ENCODE assay signal across 5 worm cellular contexts in the genomic region with DNA sequence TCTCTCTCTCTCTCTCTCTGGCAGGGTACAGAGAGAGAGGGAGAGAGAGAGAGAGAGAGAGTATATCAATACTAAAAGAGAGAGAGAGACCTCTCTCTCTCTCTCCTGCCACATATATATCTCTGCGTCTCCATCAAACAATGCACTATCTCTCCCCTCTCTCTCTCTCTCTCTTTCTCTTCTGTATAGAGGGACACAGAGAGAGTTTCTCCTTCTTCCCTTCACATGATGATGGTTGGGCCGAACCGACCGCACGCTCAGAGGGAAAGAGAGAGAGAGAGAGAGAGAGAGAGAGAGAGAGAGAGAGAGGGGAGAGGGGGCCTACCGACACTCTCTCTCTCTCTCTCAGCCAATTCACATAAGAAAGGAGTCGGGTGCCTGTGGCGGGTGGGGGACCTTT.
TF ChIP-seq lines count a peak whose summit lies in the region.

No protein-coding gene starts in this region.

TF ChIP-seq in whole organism, L1 larva, 84 proteins besides CTCF, POLR2A, EP300 and RAD21 (continues in another document):
- TF ChIP-seq lir-3 (tag; optimal IDR thresholded peaks at IDR 0.05; lab: Kevin White, UChicago; ENCODE audit: poor library complexity) (no peak), nhr-85 (tag; lab: Kevin White, UChicago) (peak; percentile 98), nhr-77 (tag; optimal IDR thresholded peaks at IDR 0.05; lab: Kevin White, UChicago) (no peak), lin-35 (GFP tag; optimal IDR thresholded peaks at IDR 0.05; lab: Kevin White, UChicago) (peak; percentile 54 to 70), nhr-11 (tag; optimal IDR thresholded peaks at IDR 0.05; lab: Kevin White, UChicago) (peak; percentile 47), nhr-237 (tag; optimal IDR thresholded peaks at IDR 0.05; lab: Kevin White, UChicago) (no peak), unc-86 (tag; optimal IDR thresholded peaks at IDR 0.05; lab: Kevin White, UChicago) (peak; percentile 33), fkh-4 (tag; optimal IDR thresholded peaks at IDR 0.05; lab: Kevin White, UChicago; ENCODE audit: borderline replicate concordance) (no peak), nhr-84 (tag; optimal IDR thresholded peaks at IDR 0.05; lab: Kevin White, UChicago) (no peak), mdl-1 (tag; optimal IDR thresholded peaks at IDR 0.05; lab: Kevin White, UChicago) (peak in 1 of 2 experiments; percentile 22), lin-39 (tag; optimal IDR thresholded peaks at IDR 0.05; lab: Kevin White, UChicago) (peak; percentile 12), ets-5 (GFP tag; IDR thresholded peaks at IDR 0.05; lab: Robert Waterston, UW) (no peak), hlh-4 (tag; optimal IDR thresholded peaks at IDR 0.05; lab: Kevin White, UChicago) (no peak), fkh-8 (tag; optimal IDR thresholded peaks at IDR 0.05; lab: Kevin White, UChicago) (no peak), vab-15 (tag; optimal IDR thresholded peaks at IDR 0.05; lab: Kevin White, UChicago) (no peak), ceh-88 (GFP tag; IDR thresholded peaks at IDR 0.05; lab: Robert Waterston, UW) (no peak), nhr-12 (tag; optimal IDR thresholded peaks at IDR 0.05; lab: Kevin White, UChicago) (no peak)

TF ChIP-seq in whole organism, L3 larva, 47 proteins besides CTCF, POLR2A, EP300 and RAD21 (continues in another document):
- TF ChIP-seq fkh-10 (GFP tag; optimal IDR thresholded peaks at IDR 0.05; lab: Kevin White, UChicago) (no peak), ztf-4 (tag; optimal IDR thresholded peaks at IDR 0.05; lab: Kevin White, UChicago) (no peak), unc-39 (tag; optimal IDR thresholded peaks at IDR 0.05; lab: Kevin White, UChicago) (no peak), tbx-2 (tag; optimal IDR thresholded peaks at IDR 0.05; lab: Kevin White, UChicago) (peak; percentile 54), lin-39 (tag; optimal IDR thresholded peaks at IDR 0.05; lab: Kevin White, UChicago) (no peak), snpc-4 (tag; optimal IDR thresholded peaks at IDR 0.05; lab: Kevin White, UChicago) (peak; percentile 26), nhr-12 (tag; optimal IDR thresholded peaks at IDR 0.05; lab: Kevin White, UChicago) (no peak), mml-1 (tag; optimal IDR thresholded peaks at IDR 0.05; lab: Kevin White, UChicago) (no peak), nfya-1 (tag; optimal IDR thresholded peaks at IDR 0.05; lab: Kevin White, UChicago; ENCODE audit: insufficient read depth) (peak; percentile 65), elt-2 (tag; optimal IDR thresholded peaks at IDR 0.05; lab: Kevin White, UChicago) (peak; percentile 71), pha-4 (tag; optimal IDR thresholded peaks at IDR 0.05; lab: Kevin White, UChicago) (peak; percentile 66), nhr-11 (tag; optimal IDR thresholded peaks at IDR 0.05; lab: Kevin White, UChicago) (no peak), hmg-11 (tag; optimal IDR thresholded peaks at IDR 0.05; lab: Kevin White, UChicago) (peak; percentile 47), sea-2 (GFP tag; optimal IDR thresholded peaks at IDR 0.05; lab: Kevin White, UChicago) (no peak), R02D3.7 (tag; optimal IDR thresholded peaks at IDR 0.05; lab: Kevin White, UChicago) (peak; percentile 31), ceh-28 (tag; optimal IDR thresholded peaks at IDR 0.05; lab: Kevin White, UChicago) (peak; percentile 53), ceh-16 (tag; optimal IDR thresholded peaks at IDR 0.05; lab: Kevin White, UChicago) (no peak), pqm-1 (tag; optimal IDR thresholded peaks at IDR 0.05; lab: Kevin White, UChicago) (peak; percentile 27), eor-1 (tag; optimal IDR thresholded peaks at IDR 0.05; lab: Kevin White, UChicago) (no peak)

TF ChIP-seq in whole organism, early embryonic, 17 proteins besides CTCF, POLR2A, EP300 and RAD21:
- TF ChIP-seq ama-1 (optimal IDR thresholded peaks at IDR 0.05; lab: Kevin White, UChicago) = no peak
- TF ChIP-seq F13C5.2 (tag; optimal IDR thresholded peaks at IDR 0.05; lab: Kevin White, UChicago) = peak; percentile 52
- TF ChIP-seq sea-1 (GFP tag; conservative IDR thresholded peaks at IDR 0.05; lab: Robert Waterston, UW) = peak; percentile 56; the same call in 1 of the 2 replicates

TF ChIP-seq in whole organism, midembryonic, 9 proteins besides CTCF, POLR2A, EP300 and RAD21:
- TF ChIP-seq cog-1 (tag; optimal IDR thresholded peaks at IDR 0.05; lab: Kevin White, UChicago) (peak; percentile 72), ztf-23 (GFP tag; IDR thresholded peaks at IDR 0.05; lab: Robert Waterston, UW) (no peak), flt-1 (GFP tag; IDR thresholded peaks at IDR 0.05; lab: Robert Waterston, UW) (0 out of 2 replicates have a peak, but pooled peaks have one; percentile 21)

TF ChIP-seq in whole organism, young adult, 124 proteins besides CTCF, POLR2A, EP300 and RAD21 (continues in another document):
- TF ChIP-seq Y53G8AR.9 (GFP tag; conservative IDR thresholded peaks at IDR 0.05; lab: Robert Waterston, UW) (no peak), pbrm-1 (GFP tag; IDR thresholded peaks at IDR 0.05; lab: Robert Waterston, UW) (no peak), hrde-1 (tag; optimal IDR thresholded peaks at IDR 0.05; lab: Kevin White, UChicago; ENCODE audit: borderline replicate concordance) (no peak), ztf-28 (GFP tag; IDR thresholded peaks at IDR 0.05; lab: Robert Waterston, UW) (no peak), D2030.7 (GFP tag; IDR thresholded peaks at IDR 0.05; lab: Robert Waterston, UW) (no peak), F57C9.4 (tag; optimal IDR thresholded peaks at IDR 0.05; lab: Kevin White, UChicago) (no peak), mcd-1 (GFP tag; IDR thresholded peaks at IDR 0.05; lab: Robert Waterston, UW) (no peak), madf-10 (tag; optimal IDR thresholded peaks at IDR 0.05; lab: Kevin White, UChicago) (no peak), C17E4.6 (GFP tag; IDR thresholded peaks at IDR 0.05; lab: Robert Waterston, UW) (no peak), ceh-40 (GFP tag; IDR thresholded peaks at IDR 0.05; lab: Robert Waterston, UW) (no peak), B0035.1 (tag; optimal IDR thresholded peaks at IDR 0.05; lab: Kevin White, UChicago) (no peak), hmg-20 (GFP tag; IDR thresholded peaks at IDR 0.05; lab: Robert Waterston, UW) (no peak), F55B11.4 (tag; optimal IDR thresholded peaks at IDR 0.05; lab: Kevin White, UChicago; ENCODE audit: borderline replicate concordance, insufficient read depth) (no peak), rpc-1 (optimal IDR thresholded peaks at IDR 0.05; lab: Kevin White, UChicago) (no peak), rpc-1 (tag; optimal IDR thresholded peaks at IDR 0.05; lab: Kevin White, UChicago) (no peak), lin-54 (GFP tag; optimal IDR thresholded peaks at IDR 0.05; lab: Kevin White, UChicago) (peak; percentile 20), ZK185.1 (tag; optimal IDR thresholded peaks at IDR 0.05; lab: Kevin White, UChicago; ENCODE audit: poor library complexity, severe bottlenecking) (no peak), lir-1 (GFP tag; conservative IDR thresholded peaks at IDR 0.05; lab: Robert Waterston, UW) (no peak), let-526 (GFP tag; IDR thresholded peaks at IDR 0.05; lab: Robert Waterston, UW) (no peak), egl-18 (GFP tag; IDR thresholded peaks at IDR 0.05; lab: Robert Waterston, UW) (no peak), hsf-1 (GFP tag; IDR thresholded peaks at IDR 0.05; lab: Robert Waterston, UW) (no peak), snpc-1.3 (tag; optimal IDR thresholded peaks at IDR 0.05; lab: Kevin White, UChicago; ENCODE audit: insufficient read depth) (no peak), B0019.2 (GFP tag; conservative IDR thresholded peaks at IDR 0.05; lab: Robert Waterston, UW) (no peak), madf-3 (GFP tag; IDR thresholded peaks at IDR 0.05; lab: Robert Waterston, UW) (no peak), efl-1 (GFP tag; optimal IDR thresholded peaks at IDR 0.05; lab: Kevin White, UChicago) (no peak), fkh-3 (tag; optimal IDR thresholded peaks at IDR 0.05; lab: Kevin White, UChicago) (no peak), lin-26 (GFP tag; IDR thresholded peaks at IDR 0.05; lab: Robert Waterston, UW) (0 out of 2 replicates have a peak, but pooled peaks have one; percentile 15), lin-35 (GFP tag; optimal IDR thresholded peaks at IDR 0.05; lab: Kevin White, UChicago) (peak in 1 of 3 experiments; percentile 6), B0336.3 (GFP tag; IDR thresholded peaks at IDR 0.05; lab: Robert Waterston, UW) (peak; percentile 68), chd-7 (tag; optimal IDR thresholded peaks at IDR 0.05; lab: Kevin White, UChicago) (peak; percentile 53), ztf-6 (GFP tag; IDR thresholded peaks at IDR 0.05; lab: Robert Waterston, UW) (no peak), die-1 (tag; optimal IDR thresholded peaks at IDR 0.05; lab: Kevin White, UChicago) (no peak), mel-28 (tag; optimal IDR thresholded peaks at IDR 0.05; lab: Kevin White, UChicago; ENCODE audit: borderline replicate concordance) (no peak), ceh-79 (tag; optimal IDR thresholded peaks at IDR 0.05; lab: Kevin White, UChicago) (no peak), athp-1 (tag; optimal IDR thresholded peaks at IDR 0.05; lab: Kevin White, UChicago) (no peak), mxl-1 (tag; optimal IDR thresholded peaks at IDR 0.05; lab: Kevin White, UChicago) (no peak), ama-1 (optimal IDR thresholded peaks at IDR 0.05; lab: Kevin White, UChicago) (no peak), ama-1 (GFP tag; optimal IDR thresholded peaks at IDR 0.05; lab: Kevin White, UChicago) (no peak), sdz-38 (tag; optimal IDR thresholded peaks at IDR 0.05; lab: Kevin White, UChicago) (no peak), hlh-12 (tag; optimal IDR thresholded peaks at IDR 0.05; lab: Kevin White, UChicago) (no peak), T07F8.4 (tag; optimal IDR thresholded peaks at IDR 0.05; lab: Kevin White, UChicago) (no peak), zim-3 (tag; optimal IDR thresholded peaks at IDR 0.05; lab: Kevin White, UChicago) (no peak), somi-1 (GFP tag; optimal IDR thresholded peaks at IDR 0.05; lab: Kevin White, UChicago) (peak; percentile 90), F37B4.10 (GFP tag; IDR thresholded peaks at IDR 0.05; lab: Robert Waterston, UW) (no peak), F49E8.2 (tag; optimal IDR thresholded peaks at IDR 0.05; lab: Kevin White, UChicago; ENCODE audit: insufficient read depth) (no peak), snpc-3.4 (tag; optimal IDR thresholded peaks at IDR 0.05; lab: Kevin White, UChicago) (no peak), ccch-3 (GFP tag; optimal IDR thresholded peaks at IDR 0.05; lab: Kevin White, UChicago) (no peak), lag-1 (GFP tag; IDR thresholded peaks at IDR 0.05; lab: Robert Waterston, UW) (no peak), egrh-3 (GFP tag; IDR thresholded peaks at IDR 0.05; lab: Robert Waterston, UW) (peak; percentile 81), dpff-1 (tag; optimal IDR thresholded peaks at IDR 0.05; lab: Kevin White, UChicago) (no peak), aptf-3 (GFP tag; IDR thresholded peaks at IDR 0.05; lab: Robert Waterston, UW) (no peak)
